Worm (Caenorhabditis elegans) whole organism, L1 larva: ENCODE data around the gene wdr-54.

Experiments
- C16A3.4 ChIP-seq: fragments of 150-350 bp; optimal IDR thresholded peaks from 2 replicates; lab custom pipeline; 2014; ENCODE audit warnings: missing biosample characterization, missing genetic modification characterization
- C34B4.2 ChIP-seq: sonication (generic microtip); optimal IDR thresholded peaks from 2 replicates; lab custom pipeline; 2017; ENCODE audit warnings: mild to moderate bottlenecking, missing genetic modification characterization, missing compliant biosample characterization
- F16B12.6 ChIP-seq: fragments of 150-350 bp; optimal IDR thresholded peaks from 2 replicates; lab custom pipeline; 2014; ENCODE audit warnings: missing biosample characterization, missing genetic modification characterization
- alr-1 ChIP-seq: fragments of 200-800 bp; sonication (Bioruptor generic); optimal IDR thresholded peaks from 2 replicates; lab custom pipeline; 2018; ENCODE audit warnings: borderline replicate concordance, mild to moderate bottlenecking, missing genetic modification characterization, missing compliant biosample characterization
- ama-1 ChIP-seq: fragments of 150-350 bp; optimal IDR thresholded peaks from 2 replicates; lab custom pipeline; 2014
- blmp-1 ChIP-seq: fragments of 150-350 bp; optimal IDR thresholded peaks from 2 replicates; lab custom pipeline; 2014; ENCODE audit warnings: missing biosample characterization, missing genetic modification characterization
- ceh-63 ChIP-seq: fragments of 200-800 bp; sonication (Bioruptor generic); optimal IDR thresholded peaks from 2 replicates; lab custom pipeline; 2018; ENCODE audit warnings: mild to moderate bottlenecking, missing genetic modification characterization, missing compliant biosample characterization
- ceh-8 ChIP-seq: fragments of 200-800 bp; sonication (Bioruptor generic); optimal IDR thresholded peaks from 2 replicates; lab custom pipeline; 2018; ENCODE audit warnings: mild to moderate bottlenecking, missing genetic modification characterization, moderate library complexity, missing compliant biosample characterization
- ceh-88 ChIP-seq: fragments of 200-800 bp; sonication (Bioruptor generic); IDR thresholded peaks from 2 replicates; pipeline ENCODE4 v1.3.6; 2022; ENCODE audit warnings: missing genetic modification characterization, missing compliant biosample characterization
- ces-1 ChIP-seq: fragments of 150-350 bp; optimal IDR thresholded peaks from 2 replicates; lab custom pipeline; 2014; ENCODE audit warnings: missing biosample characterization, missing genetic modification reagents, missing genetic modification characterization
- dpl-1 ChIP-seq, 3 experiments: fragments of 150-350 bp in 2 of 3; sonication (generic microtip) in 1 of 3; optimal IDR thresholded peaks; 2 replicates each; lab custom pipeline; 2014 to 2017; ENCODE audit warnings: missing biosample characterization in 3 of 3, missing genetic modification characterization in 3 of 3, missing genetic modification reagents in 3 of 3
- dsc-1 ChIP-seq: sonication (generic microtip); optimal IDR thresholded peaks from 2 replicates; lab custom pipeline; 2016; ENCODE audit warnings: mild to moderate bottlenecking, missing genetic modification characterization, missing compliant biosample characterization
- egl-13 ChIP-seq: sonication (generic microtip); optimal IDR thresholded peaks from 2 replicates; lab custom pipeline; 2016; ENCODE audit warnings: missing genotype, missing genetic modification reagents, missing genetic modification characterization, missing compliant biosample characterization
- egl-27 ChIP-seq, 2 experiments: fragments of 150-350 bp in 1 of 2; sonication (generic microtip); optimal IDR thresholded peaks; 3 replicates each; lab custom pipeline; 2017 to 2018; ENCODE audit warnings: missing biosample characterization in 2 of 2, missing genetic modification characterization in 2 of 2, missing genetic modification reagents in 2 of 2
- fkh-10 ChIP-seq: sonication (generic microtip); optimal IDR thresholded peaks from 2 replicates; lab custom pipeline; 2017; ENCODE audit warnings: missing biosample characterization, missing genetic modification reagents, missing genetic modification characterization
- fkh-4 ChIP-seq: sonication (generic microtip); optimal IDR thresholded peaks from 2 replicates; lab custom pipeline; 2016; ENCODE audit warnings: missing compliant biosample characterization, missing genetic modification characterization, borderline replicate concordance
- grh-1 ChIP-seq: fragments of 200-800 bp; sonication (Bioruptor generic); IDR thresholded peaks from 2 replicates; pipeline ENCODE4 v1.3.6; 2022; ENCODE audit warnings: missing genetic modification reagents, missing genetic modification characterization, missing compliant biosample characterization
- hlh-17 ChIP-seq: fragments of 200-800 bp; sonication (Bioruptor generic); optimal IDR thresholded peaks from 2 replicates; lab custom pipeline; 2018; ENCODE audit warnings: missing genetic modification characterization, mild to moderate bottlenecking, missing compliant biosample characterization, moderate library complexity, borderline replicate concordance
- hlh-4 ChIP-seq: sonication (generic microtip); optimal IDR thresholded peaks from 2 replicates; lab custom pipeline; 2016; ENCODE audit warnings: mild to moderate bottlenecking, missing genetic modification characterization, missing compliant biosample characterization
- irx-1 ChIP-seq: sonication (generic microtip); optimal IDR thresholded peaks from 2 replicates; lab custom pipeline; 2016; ENCODE audit warnings: missing genetic modification characterization, missing compliant biosample characterization
- jun-1 ChIP-seq: fragments of 150-350 bp; optimal IDR thresholded peaks from 2 replicates; lab custom pipeline; 2014; ENCODE audit warnings: missing biosample characterization, missing genetic modification reagents, missing genetic modification characterization
- lin-15B ChIP-seq: fragments of 150-350 bp; sonication (generic microtip); optimal IDR thresholded peaks from 3 replicates; lab custom pipeline; 2014; ENCODE audit warnings: missing biosample characterization, missing genetic modification characterization
- lin-35 ChIP-seq, 2 experiments: fragments of 150-350 bp; optimal IDR thresholded peaks; 2 replicates each; lab custom pipeline; 2014; ENCODE audit warnings: missing biosample characterization in 2 of 2, missing genetic modification characterization in 2 of 2, missing genetic modification reagents in 2 of 2
- lir-3 ChIP-seq: sonication (generic microtip); optimal IDR thresholded peaks from 2 replicates; lab custom pipeline; 2016; ENCODE audit warnings: mild to moderate bottlenecking, missing genetic modification characterization, moderate library complexity, missing compliant biosample characterization; ENCODE audit not compliant: poor library complexity
- lsy-2 ChIP-seq, 2 experiments: fragments of 150-350 bp; optimal IDR thresholded peaks; 2 replicates each; lab custom pipeline; 2014; ENCODE audit warnings: missing biosample characterization in 2 of 2, missing genetic modification characterization in 2 of 2
- mab-9 ChIP-seq: fragments of 200-800 bp; sonication (Bioruptor generic); IDR thresholded peaks from 2 replicates; pipeline ENCODE4 v1.3.6; 2022; ENCODE audit warnings: missing genetic modification reagents, missing genetic modification characterization, missing compliant biosample characterization
- mdl-1 ChIP-seq, 2 experiments: fragments of 150-350 bp; optimal IDR thresholded peaks; 2 replicates each; lab custom pipeline; 2014 to 2017; ENCODE audit warnings: missing biosample characterization in 2 of 2, missing genetic modification characterization in 2 of 2, inconsistent platforms in 1 of 2
- mef-2 ChIP-seq: fragments of 150-350 bp; optimal IDR thresholded peaks from 2 replicates; lab custom pipeline; 2014; ENCODE audit warnings: missing biosample characterization, missing genetic modification characterization
- mep-1 ChIP-seq: fragments of 150-350 bp; optimal IDR thresholded peaks from 2 replicates; lab custom pipeline; 2014; ENCODE audit warnings: missing biosample characterization, missing genetic modification characterization
- nhr-11 ChIP-seq: fragments of 150-350 bp; optimal IDR thresholded peaks from 2 replicates; lab custom pipeline; 2014; ENCODE audit warnings: missing biosample characterization, missing genetic modification characterization
- nhr-19 ChIP-seq: fragments of 200-800 bp; sonication (Bioruptor generic); conservative IDR thresholded peaks from 2 replicates; pipeline ENCODE4 v1.3.6; 2022; ENCODE audit warnings: missing genetic modification characterization, missing compliant biosample characterization
- nhr-237 ChIP-seq: fragments of 150-350 bp; optimal IDR thresholded peaks from 2 replicates; lab custom pipeline; 2014; ENCODE audit warnings: missing biosample characterization, missing genetic modification characterization
- nhr-76 ChIP-seq: sonication (generic microtip); optimal IDR thresholded peaks from 2 replicates; lab custom pipeline; 2017; ENCODE audit warnings: missing biosample characterization, missing genetic modification characterization
- nhr-77 ChIP-seq: fragments of 150-350 bp; optimal IDR thresholded peaks from 2 replicates; lab custom pipeline; 2014; ENCODE audit warnings: missing biosample characterization, missing genetic modification characterization
- nhr-84 ChIP-seq: sonication (generic microtip); optimal IDR thresholded peaks from 2 replicates; lab custom pipeline; 2017; ENCODE audit warnings: missing biosample characterization, missing genetic modification characterization
- pag-3 ChIP-seq: sonication (generic microtip); optimal IDR thresholded peaks from 2 replicates; lab custom pipeline; 2017; ENCODE audit warnings: missing genetic modification characterization, mild to moderate bottlenecking, missing compliant biosample characterization, antibody characterized with exemption, borderline replicate concordance; ENCODE audit not compliant: insufficient read depth
- pax-3 ChIP-seq: fragments of 200-800 bp; sonication (Bioruptor generic); optimal IDR thresholded peaks from 2 replicates; lab custom pipeline; 2018; ENCODE audit warnings: mild to moderate bottlenecking, missing genetic modification characterization, moderate library complexity, missing compliant biosample characterization
- pqm-1 ChIP-seq: sonication (generic microtip); optimal IDR thresholded peaks from 3 replicates; lab custom pipeline; 2017; ENCODE audit warnings: missing biosample characterization, missing genetic modification characterization
- rnt-1 ChIP-seq: sonication (generic microtip); optimal IDR thresholded peaks from 2 replicates; lab custom pipeline; 2016; ENCODE audit warnings: mild to moderate bottlenecking, missing genetic modification characterization, moderate library complexity, missing compliant biosample characterization
- skn-1 ChIP-seq: fragments of 150-350 bp; optimal IDR thresholded peaks from 2 replicates; lab custom pipeline; 2014; ENCODE audit warnings: missing biosample characterization, missing genetic modification characterization
- snpc-4 ChIP-seq: fragments of 150-350 bp; optimal IDR thresholded peaks from 2 replicates; lab custom pipeline; 2014; ENCODE audit warnings: missing biosample characterization, missing genetic modification characterization
- snu-23 ChIP-seq: sonication (generic microtip); optimal IDR thresholded peaks from 2 replicates; lab custom pipeline; 2016; ENCODE audit warnings: missing genetic modification characterization, missing compliant biosample characterization
- sox-4 ChIP-seq: sonication (generic microtip); optimal IDR thresholded peaks from 2 replicates; lab custom pipeline; 2016; ENCODE audit warnings: missing genetic modification characterization, missing compliant biosample characterization
- sptf-1 ChIP-seq: fragments of 150-350 bp; optimal IDR thresholded peaks from 2 replicates; lab custom pipeline; 2014; ENCODE audit warnings: missing biosample characterization, missing genetic modification characterization
- sup-37 ChIP-seq: fragments of 200-800 bp; sonication (Bioruptor generic); optimal IDR thresholded peaks from 2 replicates; lab custom pipeline; 2018; ENCODE audit warnings: mild to moderate bottlenecking, missing genetic modification characterization, missing compliant biosample characterization
- tlp-1 ChIP-seq: fragments of 150-350 bp; optimal IDR thresholded peaks from 2 replicates; lab custom pipeline; 2014; ENCODE audit warnings: missing biosample characterization, missing genetic modification characterization
- unc-30 ChIP-seq: sonication (generic microtip); optimal IDR thresholded peaks from 2 replicates; lab custom pipeline; 2017; ENCODE audit warnings: missing biosample characterization, missing genetic modification characterization
- unc-62 ChIP-seq: fragments of 150-350 bp; optimal IDR thresholded peaks from 2 replicates; lab custom pipeline; 2014; ENCODE audit warnings: missing biosample characterization, missing genetic modification reagents, missing genetic modification characterization
- unc-86 ChIP-seq: sonication (generic microtip); optimal IDR thresholded peaks from 2 replicates; lab custom pipeline; 2016; ENCODE audit warnings: missing genetic modification characterization, missing compliant biosample characterization
- unc-98 ChIP-seq: fragments of 200-800 bp; sonication (Bioruptor generic); IDR thresholded peaks from 2 replicates; pipeline ENCODE4 v1.3.6; 2022; ENCODE audit warnings: missing genetic modification characterization, missing compliant biosample characterization
- zip-4 ChIP-seq: fragments of 200-800 bp; sonication (Bioruptor generic); optimal IDR thresholded peaks from 2 replicates; lab custom pipeline; 2018; ENCODE audit warnings: mild to moderate bottlenecking, missing genetic modification characterization, moderate library complexity, missing compliant biosample characterization
- ztf-11 ChIP-seq, 2 experiments: sonication (generic microtip); optimal IDR thresholded peaks; 2 replicates each; lab custom pipeline; 2016 to 2017; ENCODE audit warnings: missing genetic modification characterization in 2 of 2, missing biosample characterization in 1 of 2, missing compliant biosample characterization in 1 of 2
- ztf-4 ChIP-seq: fragments of 150-350 bp; optimal IDR thresholded peaks from 2 replicates; lab custom pipeline; 2014; ENCODE audit warnings: missing biosample characterization, missing genetic modification characterization

The wdr-54 gene

ce11 chrX:806515-806914 is 22.2 kb upstream of the wdr-54 start (continued):
- no peak for TF ChIP-seq C34B4.2 (tag; lab: Kevin White, UChicago)
- TF ChIP-seq mdl-1 (tag; optimal IDR thresholded peaks at IDR 0.05; lab: Kevin White, UChicago), result peak in 1 of 2 experiments; percentile 95
- peak; percentile 94 for TF ChIP-seq nhr-84
- peak; percentile 90 to 92 for TF ChIP-seq egl-27 (tag; optimal IDR thresholded peaks at IDR 0.05; lab: Kevin White, UChicago)
- TF ChIP-seq grh-1 (GFP tag; lab: Robert Waterston, UW), result peak; percentile 92
- peak; percentile 59 for TF ChIP-seq blmp-1
- peak; percentile 99 for TF ChIP-seq jun-1 (tag; lab: Kevin White, UChicago)
- TF ChIP-seq lin-35 (GFP tag; optimal IDR thresholded peaks at IDR 0.05; lab: Kevin White, UChicago), result peak; percentile 72 to 93
- peak; percentile 88 for TF ChIP-seq lir-3
- peak; percentile 99 for TF ChIP-seq ceh-8 (GFP tag; lab: Kevin White, UChicago)
- peak; percentile 100 for TF ChIP-seq dsc-1 (tag; lab: Kevin White, UChicago)
- TF ChIP-seq skn-1, result peak; percentile 100
- no peak for TF ChIP-seq hlh-4 (tag; lab: Kevin White, UChicago)
- peak; percentile 98 for TF ChIP-seq ceh-63
- TF ChIP-seq ztf-4 (tag; lab: Kevin White, UChicago), result peak; percentile 98
- peak; percentile 94 for TF ChIP-seq mab-9 (GFP tag; lab: Robert Waterston, UW)
- TF ChIP-seq ceh-88 (GFP tag; lab: Robert Waterston, UW), result peak; percentile 96
- peak; percentile 98 for TF ChIP-seq sox-4
- peak; percentile 96 for TF ChIP-seq unc-86 (tag; lab: Kevin White, UChicago)
- peak; percentile 90 for TF ChIP-seq pax-3 (tag; lab: Kevin White, UChicago)
- peak; percentile 93 for TF ChIP-seq mef-2 (tag; lab: Kevin White, UChicago)
- TF ChIP-seq tlp-1 (tag; lab: Kevin White, UChicago), result no peak
- peak; percentile 66 for TF ChIP-seq nhr-76 (tag; lab: Kevin White, UChicago)
- TF ChIP-seq nhr-237 (tag; lab: Kevin White, UChicago), result peak; percentile 98
- no peak for TF ChIP-seq sptf-1 (tag; lab: Kevin White, UChicago)
- peak; percentile 55 for TF ChIP-seq pag-3
- TF ChIP-seq unc-30 (tag; lab: Kevin White, UChicago), result no peak
- TF ChIP-seq C16A3.4 (tag; lab: Kevin White, UChicago), result peak; percentile 100
- no peak for TF ChIP-seq unc-62 (GFP tag; lab: Kevin White, UChicago)
- TF ChIP-seq fkh-10 (GFP tag; lab: Kevin White, UChicago), result peak; percentile 99
- TF ChIP-seq nhr-19 (GFP tag; lab: Robert Waterston, UW), result peak; percentile 97
- peak; percentile 78 for TF ChIP-seq ces-1
- TF ChIP-seq irx-1, result peak; percentile 99
- peak; percentile 59 to 66 (median 62) for TF ChIP-seq dpl-1 (GFP tag; optimal IDR thresholded peaks at IDR 0.05; lab: Kevin White, UChicago)
- TF ChIP-seq ama-1 (lab: Kevin White, UChicago), result no peak
- peak; percentile 100 for TF ChIP-seq mep-1 (tag; lab: Kevin White, UChicago)
- peak; percentile 94 for TF ChIP-seq zip-4
- peak; percentile 89 for TF ChIP-seq fkh-4 (tag; lab: Kevin White, UChicago)
- TF ChIP-seq unc-98 (GFP tag; lab: Robert Waterston, UW), result peak; percentile 92
- no peak for TF ChIP-seq alr-1 (tag; lab: Kevin White, UChicago)
- TF ChIP-seq nhr-77 (tag; lab: Kevin White, UChicago), result peak; percentile 99
- peak; percentile 85 to 96 for TF ChIP-seq ztf-11 (tag; optimal IDR thresholded peaks at IDR 0.05; lab: Kevin White, UChicago)
- peak; percentile 98 for TF ChIP-seq nhr-11
- peak; percentile 88 for TF ChIP-seq sup-37 (GFP tag; lab: Kevin White, UChicago)
- TF ChIP-seq rnt-1 (tag; lab: Kevin White, UChicago), result peak; percentile 99
- no peak for TF ChIP-seq hlh-17 (GFP tag; lab: Kevin White, UChicago)
- peak; percentile 94 for TF ChIP-seq snpc-4
- peak; percentile 61 for TF ChIP-seq F16B12.6 (tag; lab: Kevin White, UChicago)
- TF ChIP-seq egl-13 (tag; lab: Kevin White, UChicago), result peak; percentile 95
- peak; percentile 63 for TF ChIP-seq pqm-1 (tag; lab: Kevin White, UChicago)
- peak; percentile 100 for TF ChIP-seq snu-23 (GFP tag; lab: Kevin White, UChicago)
- peak; percentile 56 for TF ChIP-seq lin-15B (tag; lab: Kevin White, UChicago)
- peak; percentile 94 for TF ChIP-seq lsy-2 (tag; optimal IDR thresholded peaks at IDR 0.05; lab: Kevin White, UChicago)
